Worm (Caenorhabditis elegans): ENCODE measurements around the gene Y49F6C.7.

Gene Y49F6C.7

ce11 chrII:3340251-3340650 lies 27.7 kb downstream of the Y49F6C.7 start, which contains the start of gene F14D2.5:
F14D2.5 (plus strand) TSS chrII:3340551.
- no peak for TF ChIP-seq nhr-76 (tag; optimal IDR thresholded peaks at IDR 0.05)
- no peak for TF ChIP-seq nhr-28 (tag; optimal IDR thresholded peaks at IDR 0.05)
- TF ChIP-seq pqm-1 (tag; optimal IDR thresholded peaks at IDR 0.05), result no peak
- TF ChIP-seq Y116A8C.19 (tag; optimal IDR thresholded peaks at IDR 0.05; ENCODE audit: borderline replicate concordance), result no peak
- TF ChIP-seq alr-1 (tag; optimal IDR thresholded peaks at IDR 0.05; ENCODE audit: borderline replicate concordance), result no peak
- no peak for TF ChIP-seq ceh-88 (GFP tag; IDR thresholded peaks at IDR 0.05)
- no peak for TF ChIP-seq unc-30 (tag; optimal IDR thresholded peaks at IDR 0.05)
- no peak for TF ChIP-seq swsn-7 (tag; optimal IDR thresholded peaks at IDR 0.05)
- TF ChIP-seq mep-1 (tag; optimal IDR thresholded peaks at IDR 0.05), result no peak
- TF ChIP-seq dpl-1 (GFP tag; optimal IDR thresholded peaks at IDR 0.05), result no peak
- TF ChIP-seq egl-13 (tag; optimal IDR thresholded peaks at IDR 0.05), result no peak

- TF ChIP-seq mep-1 (tag; optimal IDR thresholded peaks at IDR 0.05) (no peak), fos-1 (tag; optimal IDR thresholded peaks at IDR 0.05) (no peak), hpl-2 (GFP tag; optimal IDR thresholded peaks at IDR 0.05) (no peak), dsc-1 (tag; optimal IDR thresholded peaks at IDR 0.05) (no peak), ama-1 (optimal IDR thresholded peaks at IDR 0.05) (no peak), pqm-1 (tag; optimal IDR thresholded peaks at IDR 0.05) (no peak), fkh-4 (tag; optimal IDR thresholded peaks at IDR 0.05; ENCODE audit: borderline replicate concordance) (no peak), unc-86 (tag; optimal IDR thresholded peaks at IDR 0.05) (no peak), ceh-63 (GFP tag; optimal IDR thresholded peaks at IDR 0.05) (no peak), unc-130 (tag; optimal IDR thresholded peaks at IDR 0.05) (no peak), ztf-11 (tag; optimal IDR thresholded peaks at IDR 0.05) (no peak), unc-30 (tag; optimal IDR thresholded peaks at IDR 0.05) (no peak), ceh-8 (GFP tag; optimal IDR thresholded peaks at IDR 0.05) (no peak), irx-1 (tag; optimal IDR thresholded peaks at IDR 0.05) (no peak), sup-37 (GFP tag; optimal IDR thresholded peaks at IDR 0.05) (no peak), pag-3 (tag; optimal IDR thresholded peaks at IDR 0.05; ENCODE audit: borderline replicate concordance, insufficient read depth) (no peak), lin-14 (GFP tag; optimal IDR thresholded peaks at IDR 0.05) (no peak), C04F5.9 (tag; optimal IDR thresholded peaks at IDR 0.05) (no peak), mef-2 (tag; optimal IDR thresholded peaks at IDR 0.05) (no peak), ces-1 (GFP tag; optimal IDR thresholded peaks at IDR 0.05) (no peak)
These were observed 29.4 kb downstream of the Y49F6C.7 start, which contains the start of gene F14D2.7 for ce11 chrII:3338556-3338955. F14D2.7 (minus strand) TSS chrII:3338656.

- TF ChIP-seq snpc-4 (tag; optimal IDR thresholded peaks at IDR 0.05) (no peak), nhr-12 (tag; optimal IDR thresholded peaks at IDR 0.05) (no peak), ztf-11 (tag; optimal IDR thresholded peaks at IDR 0.05) (no peak), nhr-84 (tag; optimal IDR thresholded peaks at IDR 0.05) (no peak), nhr-90 (tag; optimal IDR thresholded peaks at IDR 0.05; ENCODE audit: poor library complexity) (no peak), fkh-8 (tag; optimal IDR thresholded peaks at IDR 0.05) (no peak), unc-86 (tag; optimal IDR thresholded peaks at IDR 0.05) (no peak), lin-39 (tag; optimal IDR thresholded peaks at IDR 0.05) (no peak), isw-1 (GFP tag; IDR thresholded peaks at IDR 0.05) (no peak), ama-1 (optimal IDR thresholded peaks at IDR 0.05) (no peak), fkh-4 (tag; optimal IDR thresholded peaks at IDR 0.05; ENCODE audit: borderline replicate concordance) (no peak)
These were observed 31.0 kb downstream of the Y49F6C.7 start, which contains the start of gene F14D2.19 for ce11 chrII:3337039-3337438. F14D2.19 (minus strand) TSS chrII:3337139.

DNA sequence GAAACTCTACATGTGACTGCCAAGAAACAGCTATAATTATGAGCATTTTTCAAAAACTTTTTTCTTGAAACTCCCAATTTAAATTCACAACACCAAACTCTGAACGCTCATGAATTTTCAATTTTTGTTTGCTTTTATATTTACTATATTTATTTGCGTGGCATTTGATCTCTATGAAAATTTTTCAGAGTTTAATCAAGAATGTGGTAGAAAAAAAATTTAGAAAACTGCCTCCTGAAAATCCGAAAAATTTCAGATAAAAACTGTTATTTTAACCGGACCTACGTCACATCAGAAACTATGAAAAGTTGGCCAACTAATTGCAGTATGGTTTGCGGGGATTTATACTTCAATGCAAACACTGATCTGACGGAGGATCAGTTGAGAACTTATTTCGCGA lies 36.0 kb downstream of the Y49F6C.7 start, which contains the start of gene irld-27:
Gene irld-27, plus strand, starts transcription at position 301 of the 400 bp plus-strand sequence.
- TF ChIP-seq aha-1 (tag; optimal IDR thresholded peaks at IDR 0.05) (no peak), nhr-19 (GFP tag; conservative IDR thresholded peaks at IDR 0.05) (no peak), ztf-4 (tag; optimal IDR thresholded peaks at IDR 0.05) (no peak), lin-13 (GFP tag; optimal IDR thresholded peaks at IDR 0.05) (no peak)
